Fruit fly (Drosophila melanogaster): ENCODE measurements around the gene CG18666.

The CG18666 gene

dm6 chr2L:11069475-11069874, 34.9 kb downstream of the CG18666 start:
- TF ChIP-seq bsh (GFP tag; optimal IDR thresholded peaks at IDR 0.05) (peak in 1 of 2 experiments; percentile 65), Ptx1 (GFP tag; IDR thresholded peaks at IDR 0.05) (no peak), ham (GFP tag; IDR thresholded peaks at IDR 0.05) (no peak), Nf-YC (tag; optimal IDR thresholded peaks at IDR 0.05) (no peak), oc (tag; optimal IDR thresholded peaks at IDR 0.05) (no peak), bcd (GFP tag; optimal IDR thresholded peaks at IDR 0.05) (no peak), ara (GFP tag; IDR thresholded peaks at IDR 0.05) (no peak), danr (GFP tag; IDR thresholded peaks at IDR 0.05) (no peak), gcm2 (GFP tag; optimal IDR thresholded peaks at IDR 0.05) (no peak), CG2889 (GFP tag; IDR thresholded peaks at IDR 0.05) (no peak), CG8478 (optimal IDR thresholded peaks at IDR 0.05) (no peak), CG2199 (GFP tag; IDR thresholded peaks at IDR 0.05) (no peak), CG10274 (GFP tag; optimal IDR thresholded peaks at IDR 0.05) (no peak), emc (GFP tag; optimal IDR thresholded peaks at IDR 0.05) (no peak), row (GFP tag; IDR thresholded peaks at IDR 0.05) (no peak), CG17912 (GFP tag; optimal IDR thresholded peaks at IDR 0.05) (no peak), Drgx (GFP tag; IDR thresholded peaks at IDR 0.05) (peak; percentile 12; the same call in 1 of the 2 replicates)

DNA sequence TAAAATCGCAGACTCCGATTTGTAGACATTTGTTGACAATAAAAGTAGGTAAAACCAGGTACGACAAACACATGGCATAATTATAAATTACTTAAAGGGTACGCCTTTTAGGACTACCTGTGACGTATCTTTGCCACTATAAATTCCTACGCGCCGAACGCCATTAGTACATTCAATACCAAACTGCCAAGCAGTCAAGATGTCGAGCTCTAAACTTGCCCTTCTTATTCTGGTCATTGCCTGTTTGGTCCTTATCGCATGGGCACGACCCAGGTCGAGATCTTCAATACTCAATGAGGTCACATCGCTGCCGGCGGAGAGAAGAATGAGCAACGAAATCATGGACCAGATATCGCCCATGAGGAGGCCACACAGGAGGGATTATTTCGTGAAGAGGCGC, 36.3 kb downstream of the CG18666 start, which contains the start of gene CG14915:
Gene CG14915, plus strand, starts transcription at position 166 of the 400 bp plus-strand sequence.
- no peak for TF ChIP-seq CG10543 (GFP tag; optimal IDR thresholded peaks at IDR 0.05)
- TF ChIP-seq TFAM (GFP tag; optimal IDR thresholded peaks at IDR 0.05), result no peak
- TF ChIP-seq BtbVII (GFP tag; optimal IDR thresholded peaks at IDR 0.05), result no peak
- TF ChIP-seq zf30C (GFP tag; optimal IDR thresholded peaks at IDR 0.05), result no peak
- TF ChIP-seq zen (tag; optimal IDR thresholded peaks at IDR 0.05), result peak; percentile 84
- peak in 1 of 2 experiments; percentile 51 for TF ChIP-seq tll (GFP tag; optimal IDR thresholded peaks at IDR 0.05)
- TF ChIP-seq slou (GFP tag; optimal IDR thresholded peaks at IDR 0.05), result no peak
- no peak for TF ChIP-seq Poxn (GFP tag; IDR thresholded peaks at IDR 0.05)
- no peak for TF ChIP-seq peb (GFP tag; IDR thresholded peaks at IDR 0.05)
- no peak for TF ChIP-seq CG11247 (GFP tag; IDR thresholded peaks at IDR 0.05)
- no peak for TF ChIP-seq NK7.1 (GFP tag; optimal IDR thresholded peaks at IDR 0.05)

DNA sequence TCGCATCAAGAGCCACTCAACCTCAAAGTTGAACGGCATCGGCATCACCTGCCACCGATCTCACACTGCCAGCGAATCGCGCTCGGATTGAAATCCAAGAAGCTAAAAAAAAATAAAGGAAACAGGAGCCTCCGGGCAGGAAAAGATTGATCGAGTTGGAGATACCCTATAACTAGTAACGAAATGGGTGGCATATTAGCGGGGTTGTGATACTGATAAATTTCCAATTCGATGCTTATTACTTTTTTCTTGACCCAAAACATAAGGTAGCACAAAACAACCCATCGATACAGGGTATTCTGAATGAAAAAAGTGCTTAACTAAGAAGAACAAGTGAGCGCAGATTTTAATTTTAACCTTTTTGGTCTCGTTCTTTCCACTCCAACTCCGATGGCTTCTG, 37.7 kb downstream of the CG18666 start:
- TF ChIP-seq gsb (GFP tag; IDR thresholded peaks at IDR 0.05), result no peak
- no peak for TF ChIP-seq trem (tag; optimal IDR thresholded peaks at IDR 0.05)
- TF ChIP-seq Hmr (GFP tag; optimal IDR thresholded peaks at IDR 0.05), result no peak
- no peak for TF ChIP-seq gfzf (GFP tag; optimal IDR thresholded peaks at IDR 0.05)
- TF ChIP-seq NC2α (GFP tag; optimal IDR thresholded peaks at IDR 0.05), result no peak
- TF ChIP-seq lbe (GFP tag; optimal IDR thresholded peaks at IDR 0.05), result peak; percentile 47
- peak; percentile 56 for TF ChIP-seq nom (GFP tag; optimal IDR thresholded peaks at IDR 0.05)
- TF ChIP-seq corto (GFP tag; optimal IDR thresholded peaks at IDR 0.05), result peak; percentile 70
- no peak for TF ChIP-seq D19B (GFP tag; optimal IDR thresholded peaks at IDR 0.05)
- TF ChIP-seq Six4 (GFP tag; optimal IDR thresholded peaks at IDR 0.05), result no peak
- no peak for TF ChIP-seq CG6813 (GFP tag; optimal IDR thresholded peaks at IDR 0.05)
- no peak for TF ChIP-seq bcd (GFP tag; optimal IDR thresholded peaks at IDR 0.05)
- no peak for TF ChIP-seq CG14860 (GFP tag; IDR thresholded peaks at IDR 0.05; ENCODE audit: partially characterized antibody)
- no peak for TF ChIP-seq CG34376 (GFP tag; optimal IDR thresholded peaks at IDR 0.05)
- TF ChIP-seq Scr (GFP tag; IDR thresholded peaks at IDR 0.05; ENCODE audit: partially characterized antibody), result no peak
- peak; percentile 17; the same call in 1 of the 2 replicates for TF ChIP-seq Drgx (GFP tag; IDR thresholded peaks at IDR 0.05)
- TF ChIP-seq bsh (GFP tag; optimal IDR thresholded peaks at IDR 0.05), result peak in 1 of 2 experiments; percentile 40
- TF ChIP-seq CG17912 (GFP tag; optimal IDR thresholded peaks at IDR 0.05), result no peak
- TF ChIP-seq emc (GFP tag; optimal IDR thresholded peaks at IDR 0.05), result no peak
- no peak for TF ChIP-seq CG4820 (GFP tag; optimal IDR thresholded peaks at IDR 0.05)
- TF ChIP-seq CG11504 (tag; optimal IDR thresholded peaks at IDR 0.05), result no peak
- TF ChIP-seq CG10366 (GFP tag; IDR thresholded peaks at IDR 0.05), result no peak
- TF ChIP-seq CG3847 (GFP tag; IDR thresholded peaks at IDR 0.05), result no peak
- TF ChIP-seq tio (GFP tag; optimal IDR thresholded peaks at IDR 0.05), result no peak
- TF ChIP-seq Asciz (GFP tag; optimal IDR thresholded peaks at IDR 0.05), result no peak
- TF ChIP-seq jigr1 (GFP tag; IDR thresholded peaks at IDR 0.05), result no peak

All from whole organism, embryonic.